Worm (Caenorhabditis elegans) whole organism, mixed stage, embryonic: Measurements from ENCODE around the gene Y61A9LA.10.
"Not testable (repeated sequence)": the region's sequence is repeated elsewhere in the genome, so short reads cannot be mapped to it uniquely, and the experiment has no call there.

Experiments used
- M03D4.4 ChIP-seq: sonication (generic microtip); optimal IDR thresholded peaks from 2 replicates; lab custom pipeline; 2017; ENCODE audit warnings: mild to moderate bottlenecking, missing genetic modification characterization, missing compliant biosample characterization
- bed-3 ChIP-seq: fragments of 200-800 bp; sonication (Bioruptor generic); optimal IDR thresholded peaks from 3 replicates; lab custom pipeline; 2018; ENCODE audit warnings: mild to moderate bottlenecking, missing genetic modification characterization, moderate library complexity, missing compliant biosample characterization
- blmp-1 ChIP-seq: fragments of 150-350 bp; optimal IDR thresholded peaks from 2 replicates; lab custom pipeline; 2014; ENCODE audit warnings: missing biosample characterization, missing genetic modification characterization
- ceh-39 ChIP-seq: fragments of 150-350 bp; optimal IDR thresholded peaks from 2 replicates; lab custom pipeline; 2014; ENCODE audit warnings: missing biosample characterization, missing genetic modification characterization
- ceh-43 ChIP-seq: fragments of 200-800 bp; sonication (Bioruptor generic); optimal IDR thresholded peaks from 2 replicates; lab custom pipeline; 2018; ENCODE audit warnings: mild to moderate bottlenecking, missing genetic modification characterization, moderate library complexity, missing compliant biosample characterization
- ceh-83 ChIP-seq: fragments of 200-800 bp; sonication (Bioruptor generic); optimal IDR thresholded peaks from 2 replicates; lab custom pipeline; 2018; ENCODE audit warnings: mild to moderate bottlenecking, missing genetic modification characterization, missing compliant biosample characterization
- ces-1 ChIP-seq: fragments of 150-350 bp; optimal IDR thresholded peaks from 2 replicates; lab custom pipeline; 2014; ENCODE audit warnings: missing biosample characterization, missing genetic modification reagents, missing genetic modification characterization
- cnd-1 ChIP-seq: fragments of 200-800 bp; sonication (Bioruptor generic); optimal IDR thresholded peaks from 2 replicates; lab custom pipeline; 2018; ENCODE audit warnings: mild to moderate bottlenecking, missing genetic modification characterization, missing compliant biosample characterization
- drap-1 ChIP-seq: fragments of 200-800 bp; sonication (Bioruptor generic); optimal IDR thresholded peaks from 3 replicates; lab custom pipeline; 2018; ENCODE audit warnings: mild to moderate bottlenecking, missing genetic modification characterization, missing compliant biosample characterization
- elt-1 ChIP-seq: sonication (generic microtip); optimal IDR thresholded peaks from 2 replicates; lab custom pipeline; 2017; ENCODE audit warnings: missing genetic modification characterization, mild to moderate bottlenecking, missing compliant biosample characterization, antibody characterized with exemption, moderate library complexity, borderline replicate concordance; ENCODE audit not compliant: insufficient read depth
- elt-3 ChIP-seq: fragments of 150-350 bp; optimal IDR thresholded peaks from 2 replicates; lab custom pipeline; 2014; ENCODE audit warnings: missing biosample characterization, missing genetic modification characterization
- flh-1 ChIP-seq: fragments of 200-800 bp; sonication (Bioruptor generic); optimal IDR thresholded peaks from 2 replicates; lab custom pipeline; 2018; ENCODE audit warnings: mild to moderate bottlenecking, missing genetic modification characterization, moderate library complexity, missing compliant biosample characterization
- hlh-1 ChIP-seq: fragments of 150-350 bp; optimal IDR thresholded peaks from 2 replicates; lab custom pipeline; 2014; ENCODE audit warnings: missing biosample characterization, missing genetic modification reagents, missing genetic modification characterization
- lin-13 ChIP-seq: fragments of 150-350 bp; optimal IDR thresholded peaks from 2 replicates; lab custom pipeline; 2014; ENCODE audit warnings: missing biosample characterization, missing genetic modification characterization
- lin-32 ChIP-seq: fragments of 200-800 bp; sonication (Bioruptor generic); optimal IDR thresholded peaks from 2 replicates; lab custom pipeline; 2018; ENCODE audit warnings: mild to moderate bottlenecking, missing genetic modification characterization, missing compliant biosample characterization
- lsy-2 ChIP-seq: fragments of 150-350 bp; optimal IDR thresholded peaks from 2 replicates; lab custom pipeline; 2014; ENCODE audit warnings: missing biosample characterization, missing genetic modification characterization
- mab-5 ChIP-seq: fragments of 150-350 bp; optimal IDR thresholded peaks from 2 replicates; lab custom pipeline; 2014; ENCODE audit warnings: missing biosample characterization, missing genetic modification characterization
- mep-1 ChIP-seq: fragments of 150-350 bp; optimal IDR thresholded peaks from 2 replicates; lab custom pipeline; 2017; ENCODE audit warnings: missing biosample characterization, missing genetic modification reagents, missing genetic modification characterization, inconsistent platforms
- nhr-12 ChIP-seq: fragments of 150-350 bp; optimal IDR thresholded peaks from 2 replicates; lab custom pipeline; 2014; ENCODE audit warnings: missing biosample characterization, missing genetic modification characterization
- nhr-2 ChIP-seq: fragments of 150-350 bp; optimal IDR thresholded peaks from 2 replicates; lab custom pipeline; 2014; ENCODE audit warnings: missing biosample characterization, missing genetic modification characterization
- nhr-237 ChIP-seq: fragments of 150-350 bp; optimal IDR thresholded peaks from 2 replicates; lab custom pipeline; 2014; ENCODE audit warnings: missing biosample characterization, missing genetic modification characterization
- nhr-28 ChIP-seq: fragments of 150-350 bp; optimal IDR thresholded peaks from 2 replicates; lab custom pipeline; 2014; ENCODE audit warnings: missing biosample characterization, missing genetic modification characterization
- nhr-76 ChIP-seq: sonication (generic microtip); optimal IDR thresholded peaks from 2 replicates; lab custom pipeline; 2017; ENCODE audit warnings: missing biosample characterization, missing genetic modification characterization
- pha-4 ChIP-seq: fragments of 150-350 bp; optimal IDR thresholded peaks from 2 replicates; lab custom pipeline; 2018; ENCODE audit warnings: missing biosample characterization, missing genetic modification reagents, missing genetic modification characterization
- snpc-4 ChIP-seq: fragments of 150-350 bp; optimal IDR thresholded peaks from 2 replicates; lab custom pipeline; 2014; ENCODE audit warnings: missing biosample characterization, missing genetic modification characterization
- sptf-1 ChIP-seq: sonication (generic microtip); optimal IDR thresholded peaks from 2 replicates; lab custom pipeline; 2017; ENCODE audit warnings: mild to moderate bottlenecking, missing genetic modification characterization, moderate library complexity, missing compliant biosample characterization
- tbx-8 ChIP-seq: fragments of 200-800 bp; sonication (Bioruptor generic); optimal IDR thresholded peaks from 2 replicates; lab custom pipeline; 2018; ENCODE audit warnings: mild to moderate bottlenecking, missing genetic modification characterization, moderate library complexity, missing compliant biosample characterization
- unc-120 ChIP-seq: sonication (generic microtip); optimal IDR thresholded peaks from 2 replicates; lab custom pipeline; 2017; ENCODE audit warnings: missing genetic modification characterization, missing compliant biosample characterization; ENCODE audit not compliant: poor library complexity, severe bottlenecking
- unc-39 ChIP-seq: fragments of 150-350 bp; optimal IDR thresholded peaks from 2 replicates; lab custom pipeline; 2014; ENCODE audit warnings: missing biosample characterization, missing genetic modification characterization
- unc-62 ChIP-seq: fragments of 150-350 bp; optimal IDR thresholded peaks from 2 replicates; lab custom pipeline; 2014; ENCODE audit warnings: missing biosample characterization, missing genetic modification reagents, missing genetic modification characterization
- zip-8 ChIP-seq: fragments of 150-350 bp; optimal IDR thresholded peaks from 2 replicates; lab custom pipeline; 2014; ENCODE audit warnings: missing biosample characterization, missing genetic modification characterization
- ztf-11 ChIP-seq: fragments of 150-350 bp; optimal IDR thresholded peaks from 2 replicates; lab custom pipeline; 2014; ENCODE audit warnings: missing biosample characterization, missing genetic modification characterization

Gene Y61A9LA.10

DNA sequence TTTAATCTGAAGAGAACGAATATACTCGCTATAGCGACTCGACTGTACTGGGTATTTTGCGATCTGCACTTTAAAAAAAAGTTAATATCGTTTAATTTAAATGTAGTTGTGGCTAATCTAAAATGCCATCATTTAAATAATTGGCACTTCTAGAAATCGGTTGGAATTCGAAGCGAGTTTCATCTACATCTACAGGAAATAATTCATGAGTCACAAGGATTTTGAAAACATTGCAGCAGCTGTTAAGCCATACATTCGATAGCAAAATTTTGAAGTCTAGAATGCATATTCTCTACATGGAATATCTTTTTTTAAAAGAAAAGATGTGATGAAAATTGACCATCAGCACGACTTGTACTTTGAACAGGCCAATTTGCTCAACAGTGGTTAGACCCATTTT, 35.0 kb downstream of the Y61A9LA.10 start:
- TF ChIP-seq ceh-43 (GFP tag; lab: Kevin White, UChicago) (no peak), drap-1 (GFP tag; lab: Kevin White, UChicago) (no peak), nhr-12 (tag; lab: Kevin White, UChicago) (no peak), nhr-76 (tag; lab: Kevin White, UChicago) (no peak), ces-1 (GFP tag; lab: Kevin White, UChicago) (no peak), mep-1 (tag; lab: Kevin White, UChicago) (no peak), unc-39 (tag; lab: Kevin White, UChicago) (no peak), cnd-1 (tag; lab: Kevin White, UChicago) (no peak), snpc-4 (tag; lab: Kevin White, UChicago) (no peak), nhr-237 (tag; lab: Kevin White, UChicago) (no peak), pha-4 (tag; lab: Kevin White, UChicago) (no peak), nhr-2 (tag; lab: Kevin White, UChicago) (no peak), ceh-39 (tag; lab: Kevin White, UChicago) (no peak), tbx-8 (no peak), lin-32 (GFP tag; lab: Kevin White, UChicago) (no peak), unc-120 (tag; lab: Kevin White, UChicago) (no peak), sptf-1 (tag; lab: Kevin White, UChicago) (no peak), elt-3 (tag; lab: Kevin White, UChicago) (no peak), ztf-11 (no peak)

DNA sequence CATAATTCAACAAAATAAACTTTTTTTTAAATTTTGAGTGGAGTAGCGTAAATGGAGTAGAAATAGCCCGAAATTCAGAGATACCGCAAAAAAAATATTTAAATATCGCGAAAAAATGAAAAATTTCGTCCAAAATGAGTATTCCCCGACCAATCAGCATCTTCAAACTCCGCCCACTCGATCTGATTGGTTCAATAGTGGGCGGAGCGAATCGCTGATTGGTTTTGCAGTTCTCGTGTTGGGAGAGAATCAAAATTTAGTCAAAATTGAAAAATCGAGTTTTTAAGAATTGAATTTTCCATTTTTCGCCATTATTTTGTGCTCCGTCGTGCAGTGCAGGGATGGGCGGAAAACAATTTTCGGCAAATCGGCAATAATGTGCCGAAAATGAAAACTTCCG, 40.2 kb downstream of the Y61A9LA.10 start:
- TF ChIP-seq unc-39 (tag; lab: Kevin White, UChicago), result no peak
- TF ChIP-seq mab-5 (tag; lab: Kevin White, UChicago), result no peak
- TF ChIP-seq ces-1 (GFP tag; lab: Kevin White, UChicago), result no peak
- TF ChIP-seq nhr-237 (tag; lab: Kevin White, UChicago), result no peak
- TF ChIP-seq elt-3 (tag; lab: Kevin White, UChicago), result no peak
- TF ChIP-seq sptf-1 (tag; lab: Kevin White, UChicago), result no peak
- no peak for TF ChIP-seq elt-1 (tag; lab: Kevin White, UChicago)
- TF ChIP-seq unc-62 (GFP tag; lab: Kevin White, UChicago), result no peak
- TF ChIP-seq bed-3 (GFP tag; lab: Kevin White, UChicago), result no peak
- no peak for TF ChIP-seq blmp-1 (tag; lab: Kevin White, UChicago)
- no peak for TF ChIP-seq zip-8 (tag; lab: Kevin White, UChicago)

DNA sequence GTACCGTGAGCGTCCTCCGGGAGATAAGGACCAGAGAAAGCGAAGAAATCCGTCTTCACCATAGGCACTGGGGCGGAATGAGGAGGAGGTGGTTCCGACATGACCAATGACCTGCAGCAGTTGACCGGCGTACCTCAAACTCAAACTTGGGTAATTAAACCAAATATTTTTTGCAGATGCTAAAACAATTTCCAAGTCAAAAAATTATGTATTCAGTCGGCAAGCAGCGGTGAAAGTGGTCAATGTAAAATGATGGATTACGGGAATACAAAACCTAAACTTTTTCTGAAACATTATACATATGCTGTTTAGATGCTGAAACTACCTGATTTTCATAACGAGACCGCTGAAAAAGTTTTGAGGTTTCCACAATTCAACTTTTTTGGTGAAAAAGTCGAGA, 41.8 kb downstream of the Y61A9LA.10 start, which contains the start of gene hpo-39:
TSS of gene hpo-39 (minus strand) at position 101 of the 400 bp plus-strand sequence.
- not testable (repeated sequence) for TF ChIP-seq mep-1, nhr-2, lsy-2 (tag; lab: Kevin White, UChicago)
- TF ChIP-seq, all 35 proteins: peak for 0; not testable (repeated sequence) for 35

DNA sequence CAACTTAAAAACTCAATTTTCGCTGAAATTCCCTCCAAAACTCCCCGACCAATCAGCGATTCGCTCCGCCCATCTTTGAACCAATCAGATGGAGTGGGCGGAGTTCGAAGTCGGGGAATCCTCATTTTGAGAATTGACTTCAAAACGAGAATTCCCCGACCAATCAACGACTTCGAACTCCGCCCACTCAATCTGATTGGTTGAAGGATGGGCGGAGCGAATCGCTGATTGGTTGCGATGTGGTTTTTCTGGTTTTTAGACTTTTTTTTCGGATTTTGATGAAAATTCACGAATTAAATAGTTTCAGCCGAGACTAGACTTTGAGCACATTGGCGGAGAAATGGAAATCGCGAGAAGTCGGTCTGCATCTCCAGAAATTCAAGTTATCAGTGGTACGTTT, 43.6 kb downstream of the Y61A9LA.10 start:
- TF ChIP-seq ztf-11, result no peak
- TF ChIP-seq lin-13 (tag; lab: Kevin White, UChicago), result no peak
- no peak for TF ChIP-seq ceh-39 (tag; lab: Kevin White, UChicago)
- no peak for TF ChIP-seq hlh-1 (tag; lab: Kevin White, UChicago)
- no peak for TF ChIP-seq flh-1 (GFP tag; lab: Kevin White, UChicago)
- TF ChIP-seq nhr-12 (tag; lab: Kevin White, UChicago), result no peak
- no peak for TF ChIP-seq unc-62 (GFP tag; lab: Kevin White, UChicago)
- no peak for TF ChIP-seq ceh-83 (GFP tag; lab: Kevin White, UChicago)
- TF ChIP-seq nhr-28 (tag; lab: Kevin White, UChicago), result no peak
- TF ChIP-seq mab-5 (tag; lab: Kevin White, UChicago), result no peak
- TF ChIP-seq elt-3 (tag; lab: Kevin White, UChicago), result no peak
- TF ChIP-seq lsy-2 (tag; lab: Kevin White, UChicago), result no peak

DNA sequence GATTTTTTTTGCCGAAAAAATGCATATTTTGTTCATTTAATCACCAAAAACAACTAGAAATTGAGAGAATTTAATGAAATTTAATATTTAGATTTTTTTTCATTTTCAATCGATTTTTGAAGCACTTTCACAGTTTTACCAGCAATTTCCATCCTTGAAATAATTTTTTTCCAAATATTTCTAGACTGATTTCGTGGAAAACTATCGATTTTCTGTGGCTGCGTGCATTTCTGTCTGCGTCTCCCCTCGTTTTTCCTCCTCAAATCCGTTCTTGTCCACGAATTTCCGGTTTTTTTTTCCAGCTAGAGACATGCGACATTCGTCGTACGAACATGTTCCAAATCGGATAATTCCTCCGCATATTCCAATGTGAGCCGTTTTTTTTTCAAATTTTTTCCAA, 44.8 kb downstream of the Y61A9LA.10 start, which contains the start of gene Y61A9LA.3:
TSS of gene Y61A9LA.3 (plus strand) at position 301 of the 400 bp plus-strand sequence.
- TF ChIP-seq elt-1 (tag; lab: Kevin White, UChicago) (no peak), tbx-8 (no peak), mab-5 (tag; lab: Kevin White, UChicago) (no peak), cnd-1 (tag; lab: Kevin White, UChicago) (no peak), lin-13 (tag; lab: Kevin White, UChicago) (no peak), nhr-2 (tag; lab: Kevin White, UChicago) (no peak), ztf-11 (no peak), flh-1 (GFP tag; lab: Kevin White, UChicago) (no peak), M03D4.4 (tag; lab: Kevin White, UChicago) (no peak), drap-1 (GFP tag; lab: Kevin White, UChicago) (no peak), bed-3 (GFP tag; lab: Kevin White, UChicago) (no peak)
